Worm (Caenorhabditis elegans): ENCODE data around the gene F33H12.1.
A peak's percentile ranks its signal among the peaks of the same experiment; 100 is the strongest.

The F33H12.1 gene

DNA sequence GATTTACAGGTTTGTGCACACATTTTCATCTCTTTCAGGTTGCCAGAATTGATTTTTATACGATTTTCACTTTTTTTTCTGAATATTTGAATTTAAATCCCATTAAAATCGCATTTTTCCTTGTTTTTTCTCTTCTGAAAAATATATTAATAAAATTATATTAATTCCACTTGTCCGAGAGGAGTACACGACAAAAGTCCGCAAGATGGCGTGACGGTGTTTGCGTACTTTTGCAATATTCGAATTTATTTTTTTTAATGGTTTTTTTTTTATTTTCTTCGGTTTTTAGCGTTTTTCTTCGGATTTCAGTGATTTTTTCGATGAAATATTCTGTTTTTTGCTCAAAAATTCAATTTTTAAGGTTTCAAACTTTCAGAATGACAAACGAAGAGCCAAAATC lies 35.4 kb upstream of the F33H12.1 start, which contains the start of gene usp-39 (continued):
- peak; percentile 75 to 87 (median 81) for TF ChIP-seq dpl-1 (GFP tag; optimal IDR thresholded peaks at IDR 0.05)
- peak; percentile 68 for TF ChIP-seq lin-13 (GFP tag; optimal IDR thresholded peaks at IDR 0.05)
- TF ChIP-seq efl-1 (optimal IDR thresholded peaks at IDR 0.05), result peak; percentile 77 to 83
- peak; percentile 85 to 98 for TF ChIP-seq efl-1 (GFP tag; optimal IDR thresholded peaks at IDR 0.05 in 1 of 2)

ce11 chrII:2570384-2570964 lies 29.8 kb upstream of the F33H12.1 start:
- TF ChIP-seq irx-1 (tag; optimal IDR thresholded peaks at IDR 0.05), result peak; percentile 29
- peak; percentile 23 for TF ChIP-seq efl-3 (GFP tag; optimal IDR thresholded peaks at IDR 0.05)

- TF ChIP-seq hlh-4 (tag; optimal IDR thresholded peaks at IDR 0.05) (no peak), efl-1 (optimal IDR thresholded peaks at IDR 0.05) (no peak), efl-1 (GFP tag; optimal IDR thresholded peaks at IDR 0.05 in 1 of 2) (peak in 1 of 2 experiments; percentile 5)
Measured at ce11 chrII:2578216-2578615, 22.1 kb upstream of the F33H12.1 start.

DNA sequence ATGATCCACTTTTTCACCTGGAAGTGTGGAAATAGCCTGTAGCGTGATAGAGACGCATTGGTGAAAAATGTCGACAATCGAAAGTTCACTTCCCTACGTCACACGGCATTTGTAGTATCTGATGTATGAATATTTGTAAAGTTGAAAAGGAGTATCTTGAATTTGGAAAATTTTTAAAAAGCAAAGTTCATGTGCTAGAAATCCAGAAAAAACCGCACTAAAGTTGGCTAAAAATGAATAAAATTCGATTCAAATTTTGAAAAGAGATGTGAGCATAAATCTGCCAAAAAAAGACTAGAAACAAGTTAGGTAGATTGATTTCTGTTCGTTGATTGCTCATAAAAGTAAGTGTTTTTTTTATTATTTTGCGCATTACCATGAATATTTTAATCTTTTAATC lies 17.2 kb upstream of the F33H12.1 start, which contains the start of gene sri-74:
Gene sri-74 (minus strand): TSS at position 101 of the 400 bp plus-strand sequence.
- TF ChIP-seq unc-98 (GFP tag; IDR thresholded peaks at IDR 0.05), result no peak
- no peak for TF ChIP-seq mab-9 (GFP tag; IDR thresholded peaks at IDR 0.05)

ce11 chrII:2585493-2585892 lies 14.8 kb upstream of the F33H12.1 start, which contains the start of gene sri-36:
sri-36 (minus strand) TSS chrII:2585593.
- TF ChIP-seq nhr-20 (tag; optimal IDR thresholded peaks at IDR 0.05), result no peak
- TF ChIP-seq nhr-47 (tag; optimal IDR thresholded peaks at IDR 0.05), result no peak
- TF ChIP-seq fkh-4 (tag; optimal IDR thresholded peaks at IDR 0.05; ENCODE audit: borderline replicate concordance), result no peak
- TF ChIP-seq ceh-63 (GFP tag; optimal IDR thresholded peaks at IDR 0.05), result no peak
- no peak for TF ChIP-seq nhr-77 (tag; optimal IDR thresholded peaks at IDR 0.05)
- no peak for TF ChIP-seq unc-62 (GFP tag; optimal IDR thresholded peaks at IDR 0.05)
- no peak for TF ChIP-seq dpl-1 (GFP tag; optimal IDR thresholded peaks at IDR 0.05)
- TF ChIP-seq aly-2 (tag; optimal IDR thresholded peaks at IDR 0.05), result no peak
- TF ChIP-seq mef-2 (tag; optimal IDR thresholded peaks at IDR 0.05), result no peak
- TF ChIP-seq tbx-2 (tag; optimal IDR thresholded peaks at IDR 0.05), result no peak

DNA sequence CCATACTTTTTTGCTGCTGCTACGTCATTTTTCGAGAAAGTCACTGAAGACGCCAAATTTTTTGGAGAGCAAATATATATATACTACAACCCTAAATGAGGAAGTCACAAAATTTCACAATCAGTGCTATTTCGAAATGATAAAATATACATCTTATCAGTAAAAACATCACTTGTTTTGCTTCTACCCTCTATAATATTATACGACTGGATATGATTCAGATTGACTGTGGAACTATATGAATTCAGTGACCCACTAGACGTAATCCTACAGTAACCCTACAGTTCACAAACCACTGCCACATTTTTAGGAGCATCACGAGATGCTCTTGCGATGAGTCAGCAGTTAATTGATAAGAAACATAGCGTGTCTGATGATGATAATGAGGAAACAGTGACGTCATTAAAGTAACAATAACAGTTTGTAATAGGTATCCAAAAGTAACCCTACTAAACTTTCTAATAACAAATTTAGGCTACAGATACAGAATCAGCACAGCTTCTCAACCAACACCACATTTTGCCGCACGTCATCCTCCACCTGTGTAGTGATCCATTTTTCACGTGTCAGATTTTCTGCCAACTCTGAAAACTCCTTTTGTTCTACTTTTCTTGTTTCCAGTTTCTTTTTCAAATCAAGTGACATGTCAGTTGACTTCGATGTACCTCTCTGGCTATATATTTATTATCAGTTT lies 13.3 kb upstream of the F33H12.1 start, which contains the start of the genes F33H12.7 and sri-39:
Gene F33H12.7 (minus strand): TSS at position 51 of the 694 bp plus-strand sequence.
Gene sri-39 (plus strand): TSS at position 644 of the 694 bp plus-strand sequence.
- TF ChIP-seq efl-1 (optimal IDR thresholded peaks at IDR 0.05) (no peak), efl-1 (GFP tag; optimal IDR thresholded peaks at IDR 0.05 in 1 of 2) (peak in 1 of 2 experiments; percentile 74), mef-2 (tag; optimal IDR thresholded peaks at IDR 0.05) (no peak), jun-1 (tag; optimal IDR thresholded peaks at IDR 0.05) (peak; percentile 52), snu-23 (GFP tag; optimal IDR thresholded peaks at IDR 0.05) (no peak), ces-1 (GFP tag; optimal IDR thresholded peaks at IDR 0.05) (no peak), sox-4 (tag; optimal IDR thresholded peaks at IDR 0.05) (no peak), lin-35 (GFP tag; optimal IDR thresholded peaks at IDR 0.05) (peak in 1 of 2 experiments; percentile 12), elt-2 (tag; optimal IDR thresholded peaks at IDR 0.05) (peak; percentile 96)

DNA sequence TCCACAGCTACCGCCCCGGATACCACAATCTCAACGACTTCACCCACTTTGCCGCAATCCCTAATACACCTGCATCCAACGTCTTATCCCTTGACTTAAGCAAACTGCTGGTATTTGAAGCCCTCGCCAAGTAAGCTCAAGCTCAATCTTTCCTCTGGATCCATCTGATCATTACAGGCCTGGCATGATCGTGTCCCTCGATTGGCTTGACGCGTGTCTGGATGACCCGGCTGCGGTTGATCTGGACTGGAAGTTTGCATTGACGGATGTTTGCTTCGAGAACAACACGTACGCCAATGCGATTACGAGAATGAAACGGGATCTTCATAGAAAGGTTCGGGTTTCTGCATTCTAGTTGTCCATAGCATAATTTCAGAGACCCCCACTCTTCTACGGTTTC lies 655 bp downstream of the F33H12.1 start:
- TF ChIP-seq jun-1 (tag; optimal IDR thresholded peaks at IDR 0.05) (no peak), mef-2 (tag; optimal IDR thresholded peaks at IDR 0.05) (no peak), ceh-88 (GFP tag; IDR thresholded peaks at IDR 0.05) (no peak), sup-37 (GFP tag; optimal IDR thresholded peaks at IDR 0.05) (no peak), ama-1 (optimal IDR thresholded peaks at IDR 0.05) (no peak), C34B4.2 (tag; optimal IDR thresholded peaks at IDR 0.05) (no peak), elt-2 (tag; optimal IDR thresholded peaks at IDR 0.05) (no peak), snu-23 (GFP tag; optimal IDR thresholded peaks at IDR 0.05) (no peak), mab-9 (GFP tag; IDR thresholded peaks at IDR 0.05) (no peak), lin-35 (GFP tag; optimal IDR thresholded peaks at IDR 0.05) (no peak), ceh-82 (tag; optimal IDR thresholded peaks at IDR 0.05) (no peak), ceh-90 (tag; optimal IDR thresholded peaks at IDR 0.05) (no peak), alr-1 (tag; optimal IDR thresholded peaks at IDR 0.05; ENCODE audit: borderline replicate concordance) (no peak), grh-1 (GFP tag; IDR thresholded peaks at IDR 0.05) (no peak), C16A3.4 (tag; optimal IDR thresholded peaks at IDR 0.05) (no peak), nhr-12 (tag; optimal IDR thresholded peaks at IDR 0.05) (no peak), unc-86 (tag; optimal IDR thresholded peaks at IDR 0.05) (no peak), pqm-1 (tag; optimal IDR thresholded peaks at IDR 0.05) (no peak), fkh-4 (tag; optimal IDR thresholded peaks at IDR 0.05; ENCODE audit: borderline replicate concordance) (no peak)

Measured in whole organism, L1 larva.